Worm (Caenorhabditis elegans) whole organism, mixed stage, embryonic: ENCODE measurements around the gene str-82.

Experiments used
- M03D4.4 ChIP-seq: sonication (generic microtip); optimal IDR thresholded peaks from 2 replicates; lab custom pipeline; 2017; ENCODE audit warnings: mild to moderate bottlenecking, missing genetic modification characterization, missing compliant biosample characterization
- blmp-1 ChIP-seq: fragments of 150-350 bp; optimal IDR thresholded peaks from 2 replicates; lab custom pipeline; 2014; ENCODE audit warnings: missing biosample characterization, missing genetic modification characterization
- mab-5 ChIP-seq: fragments of 150-350 bp; optimal IDR thresholded peaks from 2 replicates; lab custom pipeline; 2014; ENCODE audit warnings: missing biosample characterization, missing genetic modification characterization
- nhr-76 ChIP-seq: sonication (generic microtip); optimal IDR thresholded peaks from 2 replicates; lab custom pipeline; 2017; ENCODE audit warnings: missing biosample characterization, missing genetic modification characterization

DNA sequence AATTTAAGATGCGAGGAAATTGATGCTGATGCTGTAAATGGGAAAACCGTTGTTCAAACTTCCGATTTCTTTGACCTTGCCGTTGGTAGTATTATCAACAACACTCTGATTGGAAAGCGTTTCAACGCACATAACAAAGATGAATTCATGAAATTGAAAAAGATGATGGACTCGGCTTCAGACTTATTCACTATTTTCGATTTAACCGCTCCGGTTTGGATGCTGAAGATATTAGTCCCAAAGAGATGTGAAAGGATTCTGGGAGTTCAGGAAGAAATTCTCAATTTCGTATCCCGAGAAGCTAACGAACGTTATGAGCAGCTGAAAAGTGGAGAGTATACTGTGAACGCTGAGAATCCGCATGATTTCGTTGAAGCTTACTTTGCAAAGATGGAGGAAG lies 31.1 kb upstream of the str-82 start:
- TF ChIP-seq mab-5 (no peak), blmp-1 (tag; lab: Kevin White, UChicago) (no peak), M03D4.4 (tag; lab: Kevin White, UChicago) (no peak), nhr-76 (no peak)
